Worm (Caenorhabditis elegans) whole organism, dauer: ENCODE measurements around the gene C49H3.3.

Source experiments
- unc-62 ChIP-seq: sonication (generic microtip); optimal IDR thresholded peaks from 2 replicates; lab custom pipeline; 2017; ENCODE audit warnings: missing biosample characterization, missing genetic modification reagents, missing genetic modification characterization

The C49H3.3 gene

ce11 chrIV:7957504-7957903, 33.4 kb downstream of the C49H3.3 start, which contains the start of gene frpr-10:
Gene frpr-10, plus strand, starts transcription at chrIV:7957804.
- no peak for TF ChIP-seq unc-62 (GFP tag; lab: Kevin White, UChicago)

DNA sequence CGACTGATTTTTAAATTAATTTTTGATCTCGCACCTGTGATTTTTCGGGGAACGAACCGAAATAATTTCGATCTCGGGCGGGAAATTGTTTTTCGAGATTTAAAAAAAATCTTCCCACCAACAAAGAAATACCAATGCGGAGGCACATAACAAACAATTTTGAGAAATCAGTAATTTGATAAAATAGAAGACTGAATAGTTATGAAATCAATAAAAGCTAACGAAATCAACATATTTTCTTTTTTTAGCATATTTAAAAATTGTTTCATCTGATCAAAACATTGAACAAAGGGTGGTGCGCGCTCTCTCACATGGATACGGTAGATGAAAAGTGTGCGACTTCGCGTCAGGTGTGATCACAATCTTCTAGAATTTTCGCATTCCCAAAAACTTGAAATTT, 33.9 kb downstream of the C49H3.3 start:
- TF ChIP-seq unc-62 (GFP tag; lab: Kevin White, UChicago), result no peak

- no peak for TF ChIP-seq unc-62 (GFP tag; lab: Kevin White, UChicago)
Measured at ce11 chrIV:7961889-7962342, 37.8 kb downstream of the C49H3.3 start.

ce11 chrIV:7967006-7967405, 42.9 kb downstream of the C49H3.3 start, which contains the start of gene F57H12.5:
Gene F57H12.5, plus strand, starts transcription at chrIV:7967306.
- no peak for TF ChIP-seq unc-62 (GFP tag; lab: Kevin White, UChicago)
